1 fruit fly cellular context compared by ENCODE assay signal in genomic region chr2L:20783044-20783443, dm6.
A peak's percentile ranks its signal among the peaks of the same experiment; 100 is the strongest.
TF ChIP-seq lines count a peak whose summit lies in the region.

No protein-coding gene starts in this region.

TF ChIP-seq in whole organism, embryonic, 481 proteins besides CTCF, POLR2A, EP300 and RAD21 (continued from another document and continues in another):
- TF ChIP-seq fd102C (GFP tag; optimal IDR thresholded peaks at IDR 0.05; lab: Kevin White, UChicago), result no peak
- TF ChIP-seq CG8089 (GFP tag; optimal IDR thresholded peaks at IDR 0.05; lab: Kevin White, UChicago), result no peak
- no peak for TF ChIP-seq ham (GFP tag; IDR thresholded peaks at IDR 0.05; lab: Robert Waterston, UW)
- no peak for TF ChIP-seq CG13424 (tag; optimal IDR thresholded peaks at IDR 0.05; lab: Kevin White, UChicago)
- TF ChIP-seq Drgx (GFP tag; IDR thresholded peaks at IDR 0.05; lab: Robert Waterston, UW), result no peak
- no peak for TF ChIP-seq stwl (tag; optimal IDR thresholded peaks at IDR 0.05; lab: Kevin White, UChicago)
- TF ChIP-seq zen (tag; optimal IDR thresholded peaks at IDR 0.05; lab: Kevin White, UChicago), result peak; percentile 40
- peak; percentile 59 for TF ChIP-seq exex (tag; optimal IDR thresholded peaks at IDR 0.05; lab: Kevin White, UChicago)
- no peak for TF ChIP-seq tin (GFP tag; optimal IDR thresholded peaks at IDR 0.05; lab: Kevin White, UChicago)
- TF ChIP-seq CG10147 (GFP tag; optimal IDR thresholded peaks at IDR 0.05; lab: Kevin White, UChicago), result no peak
- peak; percentile 75 for TF ChIP-seq Med (GFP tag; lab: Kevin White, UChicago)
- no peak for TF ChIP-seq CG8388 (GFP tag; optimal IDR thresholded peaks at IDR 0.05; lab: Kevin White, UChicago)
- 0 out of 2 replicates have a peak, but pooled peaks have one; percentile 20 for TF ChIP-seq seq (GFP tag; IDR thresholded peaks at IDR 0.05; lab: Robert Waterston, UW)
- no peak for TF ChIP-seq Hey (tag; optimal IDR thresholded peaks at IDR 0.05; lab: Kevin White, UChicago)
- TF ChIP-seq Hr78 (GFP tag; optimal IDR thresholded peaks at IDR 0.05; lab: Kevin White, UChicago), result no peak
- TF ChIP-seq CG10543 (GFP tag; optimal IDR thresholded peaks at IDR 0.05; lab: Kevin White, UChicago), result no peak
- TF ChIP-seq Xbp1 (GFP tag; optimal IDR thresholded peaks at IDR 0.05; lab: Kevin White, UChicago), result no peak
- no peak for TF ChIP-seq CG10979 (tag; optimal IDR thresholded peaks at IDR 0.05; lab: Kevin White, UChicago)
- TF ChIP-seq H2.0 (GFP tag; IDR thresholded peaks at IDR 0.05; lab: Robert Waterston, UW), result no peak
- TF ChIP-seq Gug (GFP tag; IDR thresholded peaks at IDR 0.05; lab: Robert Waterston, UW), result no peak
- no peak for TF ChIP-seq cwo (GFP tag; optimal IDR thresholded peaks at IDR 0.05; lab: Kevin White, UChicago)
- peak; percentile 93 for TF ChIP-seq psq (GFP tag; optimal IDR thresholded peaks at IDR 0.05; lab: Kevin White, UChicago)
- peak; percentile 68 for TF ChIP-seq CG10959 (GFP tag; IDR thresholded peaks at IDR 0.05; lab: Robert Waterston, UW)
- TF ChIP-seq bcd (GFP tag; optimal IDR thresholded peaks at IDR 0.05; lab: Kevin White, UChicago), result no peak
- TF ChIP-seq Hr51 (GFP tag; optimal IDR thresholded peaks at IDR 0.05; lab: Kevin White, UChicago), result no peak
- no peak for TF ChIP-seq D (optimal IDR thresholded peaks at IDR 0.05; lab: Kevin White, UChicago)
- TF ChIP-seq D (GFP tag; optimal IDR thresholded peaks at IDR 0.05; lab: Kevin White, UChicago), result no peak
- TF ChIP-seq ems (GFP tag; optimal IDR thresholded peaks at IDR 0.05; lab: Kevin White, UChicago), result no peak
- peak; percentile 97 for TF ChIP-seq CG10321 (GFP tag; IDR thresholded peaks at IDR 0.05; lab: Robert Waterston, UW)
- no peak for TF ChIP-seq B-H1 (GFP tag; IDR thresholded peaks at IDR 0.05; lab: Robert Waterston, UW)
- TF ChIP-seq jumu (GFP tag; optimal IDR thresholded peaks at IDR 0.05; lab: Kevin White, UChicago), result no peak
- no peak for TF ChIP-seq az2 (GFP tag; optimal IDR thresholded peaks at IDR 0.05; lab: Kevin White, UChicago)
- peak; percentile 26 for TF ChIP-seq hth (optimal IDR thresholded peaks at IDR 0.05; lab: Kevin White, UChicago)
- no peak for TF ChIP-seq Max (GFP tag; optimal IDR thresholded peaks at IDR 0.05; lab: Kevin White, UChicago)
- peak; percentile 33 for TF ChIP-seq cad (GFP tag; optimal IDR thresholded peaks at IDR 0.05; lab: Kevin White, UChicago)
- no peak for TF ChIP-seq CG7928 (GFP tag; optimal IDR thresholded peaks at IDR 0.05; lab: Kevin White, UChicago)
- no peak for TF ChIP-seq CG33213 (GFP tag; optimal IDR thresholded peaks at IDR 0.05; lab: Kevin White, UChicago)
- no peak for TF ChIP-seq danr (GFP tag; IDR thresholded peaks at IDR 0.05; lab: Robert Waterston, UW)
- no peak for TF ChIP-seq Hmx (GFP tag; optimal IDR thresholded peaks at IDR 0.05; lab: Kevin White, UChicago)
- TF ChIP-seq Myb (GFP tag; optimal IDR thresholded peaks at IDR 0.05; lab: Kevin White, UChicago), result no peak
- no peak for TF ChIP-seq ssp (GFP tag; IDR thresholded peaks at IDR 0.05; lab: Robert Waterston, UW)
- TF ChIP-seq Bgb (GFP tag; IDR thresholded peaks at IDR 0.05; lab: Robert Waterston, UW; ENCODE audit: partially characterized antibody), result no peak
- no peak for TF ChIP-seq fd64A (GFP tag; optimal IDR thresholded peaks at IDR 0.05; lab: Kevin White, UChicago)
- TF ChIP-seq zf30C (GFP tag; optimal IDR thresholded peaks at IDR 0.05; lab: Kevin White, UChicago), result no peak
- no peak for TF ChIP-seq en (GFP tag; optimal IDR thresholded peaks at IDR 0.05; lab: Kevin White, UChicago)
- TF ChIP-seq Abd-B (GFP tag; optimal IDR thresholded peaks at IDR 0.05; lab: Kevin White, UChicago), result no peak
- no peak for TF ChIP-seq gfzf (GFP tag; optimal IDR thresholded peaks at IDR 0.05; lab: Kevin White, UChicago)
- TF ChIP-seq pan (optimal IDR thresholded peaks at IDR 0.05; lab: Kevin White, UChicago), result no peak
- peak in 1 of 2 experiments; percentile 79 for TF ChIP-seq pan (GFP tag; optimal IDR thresholded peaks at IDR 0.05 in 1 of 2, IDR thresholded peaks at IDR 0.05 in 1 of 2)
- TF ChIP-seq oc (tag; optimal IDR thresholded peaks at IDR 0.05; lab: Kevin White, UChicago), result peak; percentile 32
- peak; percentile 50 for TF ChIP-seq CG15479 (GFP tag; optimal IDR thresholded peaks at IDR 0.05; lab: Kevin White, UChicago)
- TF ChIP-seq dm (GFP tag; optimal IDR thresholded peaks at IDR 0.05; lab: Kevin White, UChicago), result no peak
- no peak for TF ChIP-seq CG8944 (GFP tag; optimal IDR thresholded peaks at IDR 0.05; lab: Kevin White, UChicago)
- no peak for TF ChIP-seq al (GFP tag; IDR thresholded peaks at IDR 0.05; lab: Robert Waterston, UW)
- TF ChIP-seq CG12391 (tag; optimal IDR thresholded peaks at IDR 0.05; lab: Kevin White, UChicago), result no peak
- no peak for TF ChIP-seq Ravus (GFP tag; IDR thresholded peaks at IDR 0.05; lab: Robert Waterston, UW)
- no peak for TF ChIP-seq ci (GFP tag; IDR thresholded peaks at IDR 0.05; lab: Robert Waterston, UW)
- no peak for TF ChIP-seq nerfin-1 (tag; optimal IDR thresholded peaks at IDR 0.05; lab: Kevin White, UChicago)
- 0 out of 3 replicates have a peak, but pooled peaks have one; percentile 33 for TF ChIP-seq zfh1 (GFP tag; IDR thresholded peaks at IDR 0.05; lab: Robert Waterston, UW)
- TF ChIP-seq CG3847 (GFP tag; IDR thresholded peaks at IDR 0.05; lab: Robert Waterston, UW), result 0 out of 2 replicates have a peak, but pooled peaks have one; percentile 18
- peak; percentile 81 for TF ChIP-seq ash1 (GFP tag; optimal IDR thresholded peaks at IDR 0.05; lab: Kevin White, UChicago)
- no peak for TF ChIP-seq CG9215 (GFP tag; IDR thresholded peaks at IDR 0.05; lab: Robert Waterston, UW)
- peak; percentile 98 for TF ChIP-seq CG4360 (GFP tag; IDR thresholded peaks at IDR 0.05; lab: Robert Waterston, UW)
- TF ChIP-seq CG14441 (GFP tag; IDR thresholded peaks at IDR 0.05; lab: Robert Waterston, UW), result no peak
- TF ChIP-seq CG10431 (GFP tag; optimal IDR thresholded peaks at IDR 0.05; lab: Kevin White, UChicago), result no peak
- no peak for TF ChIP-seq Blimp-1 (GFP tag; optimal IDR thresholded peaks at IDR 0.05; lab: Kevin White, UChicago)
- TF ChIP-seq slbo (GFP tag; IDR thresholded peaks at IDR 0.05; lab: Robert Waterston, UW), result no peak
- 0 out of 3 replicates have a peak, but pooled peaks have one; percentile 21 for TF ChIP-seq CG2199 (GFP tag; IDR thresholded peaks at IDR 0.05; lab: Robert Waterston, UW)
- no peak for TF ChIP-seq Mes4 (GFP tag; optimal IDR thresholded peaks at IDR 0.05; lab: Kevin White, UChicago)
- TF ChIP-seq pita (GFP tag; optimal IDR thresholded peaks at IDR 0.05; lab: Kevin White, UChicago), result no peak
- no peak for TF ChIP-seq CG31365 (tag; optimal IDR thresholded peaks at IDR 0.05; lab: Kevin White, UChicago)
- peak in 1 of 2 experiments; percentile 60 for TF ChIP-seq tll (GFP tag; optimal IDR thresholded peaks at IDR 0.05; lab: Kevin White, UChicago)
- TF ChIP-seq Ada2b (GFP tag; IDR thresholded peaks at IDR 0.05; lab: Robert Waterston, UW), result no peak
- no peak for TF ChIP-seq Dfd (GFP tag; optimal IDR thresholded peaks at IDR 0.05; lab: Kevin White, UChicago)
- no peak for TF ChIP-seq CG17912 (GFP tag; optimal IDR thresholded peaks at IDR 0.05; lab: Kevin White, UChicago)
- TF ChIP-seq her (GFP tag; optimal IDR thresholded peaks at IDR 0.05; lab: Kevin White, UChicago), result no peak
- TF ChIP-seq grn (GFP tag; optimal IDR thresholded peaks at IDR 0.05; lab: Kevin White, UChicago), result peak; percentile 73
- TF ChIP-seq org-1 (GFP tag; optimal IDR thresholded peaks at IDR 0.05; lab: Kevin White, UChicago), result no peak
- no peak for TF ChIP-seq chif (GFP tag; optimal IDR thresholded peaks at IDR 0.05; lab: Kevin White, UChicago)
- TF ChIP-seq pnt (GFP tag; optimal IDR thresholded peaks at IDR 0.05; lab: Kevin White, UChicago), result no peak
- no peak for TF ChIP-seq salm (tag; optimal IDR thresholded peaks at IDR 0.05; lab: Kevin White, UChicago)
- TF ChIP-seq CG7271 (tag; optimal IDR thresholded peaks at IDR 0.05; lab: Kevin White, UChicago), result no peak
- 0 out of 2 replicates have a peak, but pooled peaks have one; percentile 19 for TF ChIP-seq Atf6 (GFP tag; IDR thresholded peaks at IDR 0.05; lab: Robert Waterston, UW)
- no peak for TF ChIP-seq ac (GFP tag; optimal IDR thresholded peaks at IDR 0.05; lab: Kevin White, UChicago)
- no peak for TF ChIP-seq so (GFP tag; IDR thresholded peaks at IDR 0.05; lab: Robert Waterston, UW)
- TF ChIP-seq CG12219 (GFP tag; optimal IDR thresholded peaks at IDR 0.05; lab: Kevin White, UChicago), result no peak
- peak; percentile 35; the same call in 1 of the 3 replicates for TF ChIP-seq CG34422 (GFP tag; IDR thresholded peaks at IDR 0.05; lab: Robert Waterston, UW)
- TF ChIP-seq klu (GFP tag; IDR thresholded peaks at IDR 0.05; lab: Robert Waterston, UW), result no peak
- no peak for TF ChIP-seq gcm2 (GFP tag; optimal IDR thresholded peaks at IDR 0.05; lab: Kevin White, UChicago)
- no peak for TF ChIP-seq cato (GFP tag; optimal IDR thresholded peaks at IDR 0.05; lab: Kevin White, UChicago; ENCODE audit: borderline replicate concordance)
- no peak for TF ChIP-seq prd (optimal IDR thresholded peaks at IDR 0.05; lab: Kevin White, UChicago)
- no peak for TF ChIP-seq prd (GFP tag; IDR thresholded peaks at IDR 0.05; lab: Robert Waterston, UW)
- no peak for TF ChIP-seq unpg (GFP tag; optimal IDR thresholded peaks at IDR 0.05; lab: Kevin White, UChicago)
- no peak for TF ChIP-seq CG6854 (GFP tag; optimal IDR thresholded peaks at IDR 0.05; lab: Kevin White, UChicago)
- no peak for TF ChIP-seq ato (GFP tag; IDR thresholded peaks at IDR 0.05; lab: Robert Waterston, UW; ENCODE audit: partially characterized antibody)
- no peak for TF ChIP-seq CG7786 (GFP tag; optimal IDR thresholded peaks at IDR 0.05; lab: Kevin White, UChicago)
- TF ChIP-seq Dek (tag; optimal IDR thresholded peaks at IDR 0.05; lab: Kevin White, UChicago), result no peak
- TF ChIP-seq CoRest (tag; optimal IDR thresholded peaks at IDR 0.05; lab: Kevin White, UChicago), result peak; percentile 26
- no peak for TF ChIP-seq Oaz (GFP tag; IDR thresholded peaks at IDR 0.05; lab: Robert Waterston, UW)
- no peak for TF ChIP-seq fru (optimal IDR thresholded peaks at IDR 0.05; lab: Kevin White, UChicago)
- no peak for TF ChIP-seq CG17186 (GFP tag; optimal IDR thresholded peaks at IDR 0.05; lab: Kevin White, UChicago)
- no peak for TF ChIP-seq Sry-β (GFP tag; optimal IDR thresholded peaks at IDR 0.05; lab: Kevin White, UChicago)
- no peak for TF ChIP-seq Meics (GFP tag; optimal IDR thresholded peaks at IDR 0.05; lab: Kevin White, UChicago)
- TF ChIP-seq Neu2 (GFP tag; optimal IDR thresholded peaks at IDR 0.05; lab: Kevin White, UChicago; ENCODE audit: borderline replicate concordance), result no peak
- TF ChIP-seq Awh (GFP tag; IDR thresholded peaks at IDR 0.05; lab: Robert Waterston, UW), result 0 out of 2 replicates have a peak, but pooled peaks have one; percentile 12
- no peak for TF ChIP-seq mirr (GFP tag; optimal IDR thresholded peaks at IDR 0.05; lab: Kevin White, UChicago)
- TF ChIP-seq Pdp1 (GFP tag; optimal IDR thresholded peaks at IDR 0.05; lab: Kevin White, UChicago), result peak in 1 of 2 experiments; percentile 1
- TF ChIP-seq CG17328 (GFP tag; IDR thresholded peaks at IDR 0.05; lab: Robert Waterston, UW), result no peak
- TF ChIP-seq Nf-YC (tag; optimal IDR thresholded peaks at IDR 0.05; lab: Kevin White, UChicago), result peak; percentile 97
- TF ChIP-seq CG18011 (GFP tag; optimal IDR thresholded peaks at IDR 0.05; lab: Kevin White, UChicago), result no peak
- no peak for TF ChIP-seq bsh (GFP tag; optimal IDR thresholded peaks at IDR 0.05; lab: Kevin White, UChicago)
- no peak for TF ChIP-seq CG30020 (tag; optimal IDR thresholded peaks at IDR 0.05; lab: Kevin White, UChicago)
- TF ChIP-seq CG9437 (GFP tag; optimal IDR thresholded peaks at IDR 0.05; lab: Kevin White, UChicago), result no peak
- TF ChIP-seq Dp (GFP tag; optimal IDR thresholded peaks at IDR 0.05; lab: Kevin White, UChicago), result no peak
- TF ChIP-seq CG1647 (GFP tag; optimal IDR thresholded peaks at IDR 0.05; lab: Kevin White, UChicago), result no peak
- TF ChIP-seq CG8478 (optimal IDR thresholded peaks at IDR 0.05; lab: Kevin White, UChicago), result no peak
- no peak for TF ChIP-seq dysf (GFP tag; IDR thresholded peaks at IDR 0.05; lab: Robert Waterston, UW)
- TF ChIP-seq ind (GFP tag; optimal IDR thresholded peaks at IDR 0.05; lab: Kevin White, UChicago), result no peak
- peak; percentile 40 for TF ChIP-seq sens (GFP tag; lab: Kevin White, UChicago)
- TF ChIP-seq CG7839 (tag; optimal IDR thresholded peaks at IDR 0.05; lab: Kevin White, UChicago), result no peak
- no peak for TF ChIP-seq CG4707 (GFP tag; optimal IDR thresholded peaks at IDR 0.05; lab: Kevin White, UChicago)
- no peak for TF ChIP-seq Vsx1 (GFP tag; optimal IDR thresholded peaks at IDR 0.05; lab: Kevin White, UChicago)
- no peak for TF ChIP-seq CG8290 (GFP tag; optimal IDR thresholded peaks at IDR 0.05; lab: Kevin White, UChicago)
- no peak for TF ChIP-seq CG8290 (tag; optimal IDR thresholded peaks at IDR 0.05; lab: Kevin White, UChicago)
- TF ChIP-seq Deaf1 (tag; optimal IDR thresholded peaks at IDR 0.05; lab: Kevin White, UChicago), result peak; percentile 87
- TF ChIP-seq CG5245 (GFP tag; optimal IDR thresholded peaks at IDR 0.05; lab: Kevin White, UChicago), result no peak
- no peak for TF ChIP-seq sim (GFP tag; IDR thresholded peaks at IDR 0.05; lab: Robert Waterston, UW)
- TF ChIP-seq Six4 (GFP tag; optimal IDR thresholded peaks at IDR 0.05; lab: Kevin White, UChicago), result no peak
- no peak for TF ChIP-seq CG10654 (GFP tag; optimal IDR thresholded peaks at IDR 0.05; lab: Kevin White, UChicago)
- no peak for TF ChIP-seq Mad (GFP tag; optimal IDR thresholded peaks at IDR 0.05; lab: Kevin White, UChicago)
- TF ChIP-seq CG17568 (GFP tag; optimal IDR thresholded peaks at IDR 0.05; lab: Kevin White, UChicago), result no peak
- no peak for TF ChIP-seq HmgD (GFP tag; optimal IDR thresholded peaks at IDR 0.05; lab: Kevin White, UChicago)
- no peak for TF ChIP-seq Mrtf (GFP tag; IDR thresholded peaks at IDR 0.05; lab: Robert Waterston, UW)
- TF ChIP-seq HLHmδ (GFP tag; optimal IDR thresholded peaks at IDR 0.05; lab: Kevin White, UChicago), result peak; percentile 44
- no peak for TF ChIP-seq CG9817 (tag; optimal IDR thresholded peaks at IDR 0.05; lab: Kevin White, UChicago)
- TF ChIP-seq sob (GFP tag; IDR thresholded peaks at IDR 0.05; lab: Robert Waterston, UW), result peak; percentile 7; the same call in 1 of the 2 replicates
- TF ChIP-seq eyg (GFP tag; optimal IDR thresholded peaks at IDR 0.05; lab: Kevin White, UChicago), result no peak
- no peak for TF ChIP-seq CG3281 (GFP tag; optimal IDR thresholded peaks at IDR 0.05; lab: Kevin White, UChicago)
- no peak for TF ChIP-seq CG11696 (GFP tag; IDR thresholded peaks at IDR 0.05; lab: Robert Waterston, UW)
